Worm (Caenorhabditis elegans) whole organism, L1 larva: ENCODE data around the gene C05D11.13.

Source experiments
- F16B12.6 ChIP-seq: fragments of 150-350 bp; optimal IDR thresholded peaks from 2 replicates; lab custom pipeline; 2014; ENCODE audit warnings: missing biosample characterization, missing genetic modification characterization
- aha-1 ChIP-seq: fragments of 150-350 bp; optimal IDR thresholded peaks from 2 replicates; lab custom pipeline; 2014; ENCODE audit warnings: missing biosample characterization, missing genetic modification characterization
- alr-1 ChIP-seq: fragments of 200-800 bp; sonication (Bioruptor generic); optimal IDR thresholded peaks from 2 replicates; lab custom pipeline; 2018; ENCODE audit warnings: borderline replicate concordance, mild to moderate bottlenecking, missing genetic modification characterization, missing compliant biosample characterization
- blmp-1 ChIP-seq: fragments of 150-350 bp; optimal IDR thresholded peaks from 2 replicates; lab custom pipeline; 2014; ENCODE audit warnings: missing biosample characterization, missing genetic modification characterization
- ceh-82 ChIP-seq, 3 experiments: fragments of 150-350 bp in 1 of 3; sonication (generic microtip) in 2 of 3; optimal IDR thresholded peaks; 2 replicates each; lab custom pipeline; 2014 to 2017; ENCODE audit warnings: missing biosample characterization in 3 of 3, missing genetic modification characterization in 3 of 3
- ceh-88 ChIP-seq: fragments of 200-800 bp; sonication (Bioruptor generic); IDR thresholded peaks from 2 replicates; pipeline ENCODE4 v1.3.6; 2022; ENCODE audit warnings: missing genetic modification characterization, missing compliant biosample characterization
- ces-1 ChIP-seq: fragments of 150-350 bp; optimal IDR thresholded peaks from 2 replicates; lab custom pipeline; 2014; ENCODE audit warnings: missing biosample characterization, missing genetic modification reagents, missing genetic modification characterization
- efl-1 ChIP-seq, 4 experiments: fragments of 150-350 bp; optimal IDR thresholded peaks in 3 of 4; peaks in 1 of 4; 1 replicate in 1 of 4; 2 replicates in 3 of 4; lab custom pipeline; 2014; ENCODE audit warnings: missing biosample characterization in 2 of 4, missing genetic modification characterization in 2 of 4, missing genetic modification reagents in 2 of 4
- egl-27 ChIP-seq, 2 experiments: fragments of 150-350 bp in 1 of 2; sonication (generic microtip); optimal IDR thresholded peaks; 3 replicates each; lab custom pipeline; 2017 to 2018; ENCODE audit warnings: missing biosample characterization in 2 of 2, missing genetic modification characterization in 2 of 2, missing genetic modification reagents in 2 of 2
- ets-5 ChIP-seq: fragments of 200-800 bp; sonication (Bioruptor generic); IDR thresholded peaks from 2 replicates; pipeline ENCODE4 v1.3.6; 2022; ENCODE audit warnings: missing genetic modification characterization, missing compliant biosample characterization
- fkh-10 ChIP-seq: sonication (generic microtip); optimal IDR thresholded peaks from 2 replicates; lab custom pipeline; 2017; ENCODE audit warnings: missing biosample characterization, missing genetic modification reagents, missing genetic modification characterization
- fkh-4 ChIP-seq: sonication (generic microtip); optimal IDR thresholded peaks from 2 replicates; lab custom pipeline; 2016; ENCODE audit warnings: missing compliant biosample characterization, missing genetic modification characterization, borderline replicate concordance
- fos-1 ChIP-seq: fragments of 150-350 bp; optimal IDR thresholded peaks from 2 replicates; lab custom pipeline; 2014; ENCODE audit warnings: missing biosample characterization, missing genetic modification characterization
- grh-1 ChIP-seq: fragments of 200-800 bp; sonication (Bioruptor generic); IDR thresholded peaks from 2 replicates; pipeline ENCODE4 v1.3.6; 2022; ENCODE audit warnings: missing genetic modification reagents, missing genetic modification characterization, missing compliant biosample characterization
- hlh-17 ChIP-seq: fragments of 200-800 bp; sonication (Bioruptor generic); optimal IDR thresholded peaks from 2 replicates; lab custom pipeline; 2018; ENCODE audit warnings: missing genetic modification characterization, mild to moderate bottlenecking, missing compliant biosample characterization, moderate library complexity, borderline replicate concordance
- hlh-4 ChIP-seq: sonication (generic microtip); optimal IDR thresholded peaks from 2 replicates; lab custom pipeline; 2016; ENCODE audit warnings: mild to moderate bottlenecking, missing genetic modification characterization, missing compliant biosample characterization
- hpl-2 ChIP-seq: fragments of 150-350 bp; optimal IDR thresholded peaks from 2 replicates; lab custom pipeline; 2014; ENCODE audit warnings: missing biosample characterization, missing genetic modification reagents, missing genetic modification characterization
- isw-1 ChIP-seq: fragments of 200-800 bp; sonication (Bioruptor generic); IDR thresholded peaks from 2 replicates; pipeline ENCODE4 v1.3.6; 2022; ENCODE audit warnings: missing genetic modification characterization, missing compliant biosample characterization
- jun-1 ChIP-seq: fragments of 150-350 bp; optimal IDR thresholded peaks from 2 replicates; lab custom pipeline; 2014; ENCODE audit warnings: missing biosample characterization, missing genetic modification reagents, missing genetic modification characterization
- lin-14 ChIP-seq: fragments of 200-800 bp; sonication (Bioruptor generic); optimal IDR thresholded peaks from 2 replicates; lab custom pipeline; 2018; ENCODE audit warnings: mild to moderate bottlenecking, missing genetic modification characterization, moderate library complexity, missing compliant biosample characterization
- lin-39 ChIP-seq: fragments of 150-350 bp; optimal IDR thresholded peaks from 2 replicates; lab custom pipeline; 2014; ENCODE audit warnings: missing biosample characterization, missing genetic modification reagents, missing genetic modification characterization
- lsy-2 ChIP-seq, 2 experiments: fragments of 150-350 bp; optimal IDR thresholded peaks; 2 replicates each; lab custom pipeline; 2014; ENCODE audit warnings: missing biosample characterization in 2 of 2, missing genetic modification characterization in 2 of 2
- mab-9 ChIP-seq: fragments of 200-800 bp; sonication (Bioruptor generic); IDR thresholded peaks from 2 replicates; pipeline ENCODE4 v1.3.6; 2022; ENCODE audit warnings: missing genetic modification reagents, missing genetic modification characterization, missing compliant biosample characterization
- mdl-1 ChIP-seq, 2 experiments: fragments of 150-350 bp; optimal IDR thresholded peaks; 2 replicates each; lab custom pipeline; 2014 to 2017; ENCODE audit warnings: missing biosample characterization in 2 of 2, missing genetic modification characterization in 2 of 2, inconsistent platforms in 1 of 2
- mef-2 ChIP-seq: fragments of 150-350 bp; optimal IDR thresholded peaks from 2 replicates; lab custom pipeline; 2014; ENCODE audit warnings: missing biosample characterization, missing genetic modification characterization
- mep-1 ChIP-seq: fragments of 150-350 bp; optimal IDR thresholded peaks from 2 replicates; lab custom pipeline; 2014; ENCODE audit warnings: missing biosample characterization, missing genetic modification characterization
- nhr-19 ChIP-seq: fragments of 200-800 bp; sonication (Bioruptor generic); conservative IDR thresholded peaks from 2 replicates; pipeline ENCODE4 v1.3.6; 2022; ENCODE audit warnings: missing genetic modification characterization, missing compliant biosample characterization
- nhr-20 ChIP-seq: sonication (generic microtip); optimal IDR thresholded peaks from 2 replicates; lab custom pipeline; 2016; ENCODE audit warnings: mild to moderate bottlenecking, missing genetic modification characterization, missing compliant biosample characterization
- nhr-28 ChIP-seq: fragments of 150-350 bp; optimal IDR thresholded peaks from 2 replicates; lab custom pipeline; 2014; ENCODE audit warnings: missing biosample characterization, missing genetic modification characterization
- nhr-71 ChIP-seq: sonication (generic microtip); optimal IDR thresholded peaks from 2 replicates; lab custom pipeline; 2016; ENCODE audit warnings: mild to moderate bottlenecking, missing genetic modification characterization, moderate library complexity, missing compliant biosample characterization
- nhr-84 ChIP-seq: sonication (generic microtip); optimal IDR thresholded peaks from 2 replicates; lab custom pipeline; 2017; ENCODE audit warnings: missing biosample characterization, missing genetic modification characterization
- nhr-85 ChIP-seq: sonication (generic microtip); peaks from one replicate; lab custom pipeline; 2016; ENCODE audit warnings: missing genetic modification characterization, inconsistent platforms, missing compliant biosample characterization
- nhr-90 ChIP-seq: sonication (generic microtip); optimal IDR thresholded peaks from 2 replicates; lab custom pipeline; 2016; ENCODE audit warnings: mild to moderate bottlenecking, missing genetic modification characterization, missing compliant biosample characterization; ENCODE audit not compliant: poor library complexity
- pag-3 ChIP-seq: sonication (generic microtip); optimal IDR thresholded peaks from 2 replicates; lab custom pipeline; 2017; ENCODE audit warnings: missing genetic modification characterization, mild to moderate bottlenecking, missing compliant biosample characterization, antibody characterized with exemption, borderline replicate concordance; ENCODE audit not compliant: insufficient read depth
- pqm-1 ChIP-seq: sonication (generic microtip); optimal IDR thresholded peaks from 3 replicates; lab custom pipeline; 2017; ENCODE audit warnings: missing biosample characterization, missing genetic modification characterization
- rnt-1 ChIP-seq: sonication (generic microtip); optimal IDR thresholded peaks from 2 replicates; lab custom pipeline; 2016; ENCODE audit warnings: mild to moderate bottlenecking, missing genetic modification characterization, moderate library complexity, missing compliant biosample characterization
- snu-23 ChIP-seq: sonication (generic microtip); optimal IDR thresholded peaks from 2 replicates; lab custom pipeline; 2016; ENCODE audit warnings: missing genetic modification characterization, missing compliant biosample characterization
- tbx-2 ChIP-seq: sonication (generic microtip); optimal IDR thresholded peaks from 2 replicates; lab custom pipeline; 2016; ENCODE audit warnings: missing genetic modification characterization, missing compliant biosample characterization
- tlp-1 ChIP-seq: fragments of 150-350 bp; optimal IDR thresholded peaks from 2 replicates; lab custom pipeline; 2014; ENCODE audit warnings: missing biosample characterization, missing genetic modification characterization
- unc-86 ChIP-seq: sonication (generic microtip); optimal IDR thresholded peaks from 2 replicates; lab custom pipeline; 2016; ENCODE audit warnings: missing genetic modification characterization, missing compliant biosample characterization
- unc-98 ChIP-seq: fragments of 200-800 bp; sonication (Bioruptor generic); IDR thresholded peaks from 2 replicates; pipeline ENCODE4 v1.3.6; 2022; ENCODE audit warnings: missing genetic modification characterization, missing compliant biosample characterization
- vab-15 ChIP-seq: sonication (generic microtip); optimal IDR thresholded peaks from 2 replicates; lab custom pipeline; 2017; ENCODE audit warnings: missing genotype, mild to moderate bottlenecking, missing genetic modification characterization, missing compliant biosample characterization
- xbp-1 ChIP-seq: sonication (generic microtip); optimal IDR thresholded peaks from 2 replicates; lab custom pipeline; 2016; ENCODE audit warnings: missing genetic modification characterization, missing compliant biosample characterization
- zag-1 ChIP-seq: fragments of 150-350 bp; optimal IDR thresholded peaks from 2 replicates; lab custom pipeline; 2014; ENCODE audit warnings: missing biosample characterization, missing genetic modification characterization
- zip-4 ChIP-seq: fragments of 200-800 bp; sonication (Bioruptor generic); optimal IDR thresholded peaks from 2 replicates; lab custom pipeline; 2018; ENCODE audit warnings: mild to moderate bottlenecking, missing genetic modification characterization, moderate library complexity, missing compliant biosample characterization
- ztf-11 ChIP-seq, 2 experiments: sonication (generic microtip); optimal IDR thresholded peaks; 2 replicates each; lab custom pipeline; 2016 to 2017; ENCODE audit warnings: missing genetic modification characterization in 2 of 2, missing biosample characterization in 1 of 2, missing compliant biosample characterization in 1 of 2
- ztf-4 ChIP-seq: fragments of 150-350 bp; optimal IDR thresholded peaks from 2 replicates; lab custom pipeline; 2014; ENCODE audit warnings: missing biosample characterization, missing genetic modification characterization

Gene C05D11.13

ce11 chrIII:6399424-6399823 lies 45.0 kb downstream of the C05D11.13 start:
- no peak for TF ChIP-seq lin-39 (tag; lab: Kevin White, UChicago)
- no peak for TF ChIP-seq hlh-17
- TF ChIP-seq ceh-88 (GFP tag; lab: Robert Waterston, UW) = no peak
- TF ChIP-seq vab-15 (tag; lab: Kevin White, UChicago) = no peak
- no peak for TF ChIP-seq unc-98
- peak; percentile 42 for TF ChIP-seq lin-14 (GFP tag; lab: Kevin White, UChicago)
- peak; percentile 29 for TF ChIP-seq zag-1
- no peak for TF ChIP-seq ceh-82 (tag; optimal IDR thresholded peaks at IDR 0.05; lab: Kevin White, UChicago)
- peak; percentile 35 for TF ChIP-seq fkh-10 (GFP tag; lab: Kevin White, UChicago)
- no peak for TF ChIP-seq nhr-90

ce11 chrIII:6398124-6398523 lies 46.3 kb downstream of the C05D11.13 start:
- TF ChIP-seq lin-39 (tag; lab: Kevin White, UChicago) (peak; percentile 54), zip-4 (no peak), nhr-19 (GFP tag; lab: Robert Waterston, UW) (peak; percentile 65), lin-14 (GFP tag; lab: Kevin White, UChicago) (peak; percentile 57), alr-1 (tag; lab: Kevin White, UChicago) (no peak), snu-23 (peak; percentile 40), tbx-2 (tag; lab: Kevin White, UChicago) (peak; percentile 16), xbp-1 (peak; percentile 13), lsy-2 (tag; optimal IDR thresholded peaks at IDR 0.05; lab: Kevin White, UChicago) (peak; percentile 29 to 40), nhr-71 (peak; percentile 89), grh-1 (GFP tag; lab: Robert Waterston, UW) (no peak), efl-1 (optimal IDR thresholded peaks at IDR 0.05; lab: Kevin White, UChicago) (peak in 1 of 2 experiments; percentile 15), efl-1 (GFP tag; optimal IDR thresholded peaks at IDR 0.05 in 1 of 2; lab: Kevin White, UChicago) (no peak), rnt-1 (tag; lab: Kevin White, UChicago) (peak; percentile 69)

- TF ChIP-seq lsy-2 (tag; optimal IDR thresholded peaks at IDR 0.05; lab: Kevin White, UChicago) = no peak
- TF ChIP-seq pqm-1 (tag; lab: Kevin White, UChicago) = peak; percentile 23
- TF ChIP-seq mef-2 (tag; lab: Kevin White, UChicago) = no peak
- peak; percentile 47 for TF ChIP-seq nhr-71
- peak; percentile 34 for TF ChIP-seq snu-23
- TF ChIP-seq egl-27 (tag; optimal IDR thresholded peaks at IDR 0.05; lab: Kevin White, UChicago) = no peak
- TF ChIP-seq lin-14 (GFP tag; lab: Kevin White, UChicago) = peak; percentile 59
- TF ChIP-seq ceh-82 (tag; optimal IDR thresholded peaks at IDR 0.05; lab: Kevin White, UChicago) = no peak
- TF ChIP-seq pag-3 (tag; lab: Kevin White, UChicago) = no peak
- no peak for TF ChIP-seq aha-1
- TF ChIP-seq ets-5 (GFP tag; lab: Robert Waterston, UW) = no peak
- TF ChIP-seq lin-39 (tag; lab: Kevin White, UChicago) = no peak
- no peak for TF ChIP-seq mep-1 (tag; lab: Kevin White, UChicago)
- no peak for TF ChIP-seq mab-9 (GFP tag; lab: Robert Waterston, UW)
- no peak for TF ChIP-seq hlh-4
- TF ChIP-seq jun-1 (tag; lab: Kevin White, UChicago) = peak; percentile 27
- no peak for TF ChIP-seq nhr-28 (tag; lab: Kevin White, UChicago)
- peak; percentile 50; the same call in 1 of the 2 replicates for TF ChIP-seq grh-1 (GFP tag; lab: Robert Waterston, UW)
- no peak for TF ChIP-seq ztf-11 (tag; optimal IDR thresholded peaks at IDR 0.05; lab: Kevin White, UChicago)
- peak; percentile 27 for TF ChIP-seq nhr-19 (GFP tag; lab: Robert Waterston, UW)
- TF ChIP-seq nhr-85 (tag; lab: Kevin White, UChicago) = peak; percentile 37
- TF ChIP-seq nhr-90 = peak; percentile 40
- TF ChIP-seq fkh-4 = no peak
- TF ChIP-seq fos-1 (tag; lab: Kevin White, UChicago) = no peak
- TF ChIP-seq mdl-1 (tag; optimal IDR thresholded peaks at IDR 0.05; lab: Kevin White, UChicago) = no peak
- TF ChIP-seq efl-1 (optimal IDR thresholded peaks at IDR 0.05; lab: Kevin White, UChicago) = no peak
- TF ChIP-seq efl-1 (GFP tag; optimal IDR thresholded peaks at IDR 0.05 in 1 of 2; lab: Kevin White, UChicago) = peak in 1 of 2 experiments; percentile 74
- TF ChIP-seq ztf-4 (tag; lab: Kevin White, UChicago) = no peak
- TF ChIP-seq ces-1 (GFP tag; lab: Kevin White, UChicago) = no peak
- no peak for TF ChIP-seq nhr-84 (tag; lab: Kevin White, UChicago)
- TF ChIP-seq tlp-1 (tag; lab: Kevin White, UChicago) = peak; percentile 2
- TF ChIP-seq hpl-2 (GFP tag; lab: Kevin White, UChicago) = no peak
- no peak for TF ChIP-seq unc-86 (tag; lab: Kevin White, UChicago)
- TF ChIP-seq nhr-20 (tag; lab: Kevin White, UChicago) = peak; percentile 61
- TF ChIP-seq isw-1 (GFP tag; lab: Robert Waterston, UW) = no peak
- no peak for TF ChIP-seq F16B12.6 (tag; lab: Kevin White, UChicago)
- TF ChIP-seq blmp-1 (tag; lab: Kevin White, UChicago) = no peak
- TF ChIP-seq ceh-88 (GFP tag; lab: Robert Waterston, UW) = no peak
Measured at ce11 chrIII:6396381-6396780, 48.0 kb downstream of the C05D11.13 start.
